Fruit fly (Drosophila melanogaster): ENCODE data around the gene TBC1d7.

DNA sequence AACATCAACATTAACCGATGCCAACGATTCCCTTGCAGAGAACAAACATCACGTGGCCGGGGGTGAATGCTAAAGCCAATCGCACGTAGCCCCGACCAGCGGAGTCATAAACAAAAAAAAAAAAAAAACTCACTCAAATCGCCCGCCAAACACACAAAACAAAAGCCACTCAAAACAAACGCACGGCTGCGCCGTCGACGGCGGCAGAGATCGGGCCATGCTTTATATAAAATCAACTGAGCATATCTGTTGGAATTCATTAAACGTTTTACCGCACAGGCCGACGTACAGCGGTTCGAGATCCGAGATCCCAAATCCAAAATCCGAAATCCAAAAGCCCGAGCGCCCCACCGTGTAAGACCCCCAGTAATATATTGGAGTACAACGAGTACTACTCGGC, 10.9 kb downstream of the TBC1d7 start, which contains the start of gene CG13606:
- TF ChIP-seq CG32121 (GFP tag; IDR thresholded peaks at IDR 0.05) (no peak), Pif1B (GFP tag; optimal IDR thresholded peaks at IDR 0.05) (no peak), CG8301 (tag; optimal IDR thresholded peaks at IDR 0.05) (no peak)

Data from whole organism, pupa.